Fruit fly (Drosophila melanogaster): ENCODE results near the gene ValRS-m.

ValRS-m gene

dm6 chr3L:8953199-8953956, 11.2 kb downstream of the ValRS-m start (continued):
- TF ChIP-seq lmd (GFP tag; IDR thresholded peaks at IDR 0.05): 0 out of 2 replicates have a peak, but pooled peaks have one; percentile 57
- TF ChIP-seq so (GFP tag; IDR thresholded peaks at IDR 0.05): no peak
- TF ChIP-seq tap (tag; optimal IDR thresholded peaks at IDR 0.05): peak; percentile 30
- TF ChIP-seq CG9817 (tag; optimal IDR thresholded peaks at IDR 0.05): peak; percentile 55
- peak; percentile 34 for TF ChIP-seq CG16815 (GFP tag; optimal IDR thresholded peaks at IDR 0.05)
- TF ChIP-seq CG2202 (tag; optimal IDR thresholded peaks at IDR 0.05): peak; percentile 9
- TF ChIP-seq CG13624 (GFP tag; optimal IDR thresholded peaks at IDR 0.05): no peak
- TF ChIP-seq Dp (GFP tag; optimal IDR thresholded peaks at IDR 0.05): no peak
- TF ChIP-seq wek (GFP tag; optimal IDR thresholded peaks at IDR 0.05): no peak
- peak; percentile 87 for TF ChIP-seq CG12155 (GFP tag; optimal IDR thresholded peaks at IDR 0.05)
- no peak for TF ChIP-seq ham (GFP tag; IDR thresholded peaks at IDR 0.05)
- no peak for TF ChIP-seq NFAT (GFP tag; IDR thresholded peaks at IDR 0.05)
- peak; percentile 53 for TF ChIP-seq gsb-n (tag; optimal IDR thresholded peaks at IDR 0.05)
- peak; percentile 78 for TF ChIP-seq CG7839 (tag; optimal IDR thresholded peaks at IDR 0.05)
- peak; percentile 62 for TF ChIP-seq Sox102F (GFP tag; optimal IDR thresholded peaks at IDR 0.05)
- no peak for TF ChIP-seq bowl (GFP tag; IDR thresholded peaks at IDR 0.05)
- TF ChIP-seq CG15269 (tag; optimal IDR thresholded peaks at IDR 0.05): peak; percentile 77
- peak; percentile 84 for TF ChIP-seq CG2678 (tag; optimal IDR thresholded peaks at IDR 0.05)
- peak; percentile 34 for TF ChIP-seq BEAF-32 (GFP tag; optimal IDR thresholded peaks at IDR 0.05)
- no peak for TF ChIP-seq HLHmδ (GFP tag; optimal IDR thresholded peaks at IDR 0.05)
- peak; percentile 30 for TF ChIP-seq CG13287 (GFP tag; IDR thresholded peaks at IDR 0.05; ENCODE audit: partially characterized antibody)
- peak; percentile 39 for TF ChIP-seq CG6654 (GFP tag; optimal IDR thresholded peaks at IDR 0.05)
- no peak for TF ChIP-seq ERR (GFP tag; optimal IDR thresholded peaks at IDR 0.05)
- TF ChIP-seq CG3726 (GFP tag; IDR thresholded peaks at IDR 0.05): no peak
- no peak for TF ChIP-seq toy (GFP tag; IDR thresholded peaks at IDR 0.05)
- TF ChIP-seq crc (GFP tag; optimal IDR thresholded peaks at IDR 0.05): peak; percentile 39
- TF ChIP-seq CG6175 (GFP tag; IDR thresholded peaks at IDR 0.05): no peak
- TF ChIP-seq CG2199 (GFP tag; IDR thresholded peaks at IDR 0.05): no peak
- TF ChIP-seq Camta (GFP tag; optimal IDR thresholded peaks at IDR 0.05): peak; percentile 24
- TF ChIP-seq pzg (GFP tag; optimal IDR thresholded peaks at IDR 0.05): peak; percentile 21
- TF ChIP-seq CG12391 (tag; optimal IDR thresholded peaks at IDR 0.05): peak; percentile 70
- TF ChIP-seq ken (GFP tag; IDR thresholded peaks at IDR 0.05): 0 out of 3 replicates have a peak, but pooled peaks have one; percentile 21
- peak; percentile 9 for TF ChIP-seq trem (tag; optimal IDR thresholded peaks at IDR 0.05)
- no peak for TF ChIP-seq CG4854 (GFP tag; optimal IDR thresholded peaks at IDR 0.05)
- peak; percentile 51 for TF ChIP-seq CG9609 (GFP tag; optimal IDR thresholded peaks at IDR 0.05)
- TF ChIP-seq CG7357 (GFP tag; IDR thresholded peaks at IDR 0.05): peak; percentile 33; the same call in 1 of the 3 replicates
- peak; percentile 67 for TF ChIP-seq CG12659 (GFP tag; optimal IDR thresholded peaks at IDR 0.05)
- peak; percentile 55 for TF ChIP-seq CG18476 (GFP tag; optimal IDR thresholded peaks at IDR 0.05)
- no peak for TF ChIP-seq Sin3A (optimal IDR thresholded peaks at IDR 0.05)
- no peak for TF ChIP-seq fu2 (GFP tag; optimal IDR thresholded peaks at IDR 0.05)
- TF ChIP-seq CG7786 (GFP tag; optimal IDR thresholded peaks at IDR 0.05): peak; percentile 36
- peak; percentile 82 for TF ChIP-seq bcd (GFP tag; optimal IDR thresholded peaks at IDR 0.05)
- TF ChIP-seq gro (GFP tag; optimal IDR thresholded peaks at IDR 0.05): peak; percentile 29
- TF ChIP-seq CG10431 (GFP tag; optimal IDR thresholded peaks at IDR 0.05): peak; percentile 24
- TF ChIP-seq btn (GFP tag; optimal IDR thresholded peaks at IDR 0.05): no peak
- TF ChIP-seq gce (GFP tag; IDR thresholded peaks at IDR 0.05): no peak
- peak; percentile 46 for TF ChIP-seq lilli (GFP tag; optimal IDR thresholded peaks at IDR 0.05)
- TF ChIP-seq corto (GFP tag; optimal IDR thresholded peaks at IDR 0.05): no peak
- no peak for TF ChIP-seq CG7271 (tag; optimal IDR thresholded peaks at IDR 0.05)
- no peak for TF ChIP-seq mam (GFP tag; optimal IDR thresholded peaks at IDR 0.05)

Measured in whole organism, embryonic.